Worm (Caenorhabditis elegans) whole organism, late embryonic: ENCODE results near the gene natb-1.
A peak's percentile ranks its signal among the peaks of the same experiment; 100 is the strongest.

Experiments
- C08G9.2 ChIP-seq: sonication (generic microtip); optimal IDR thresholded peaks from 2 replicates; lab custom pipeline; 2016; ENCODE audit warnings: mild to moderate bottlenecking, missing genetic modification characterization, moderate library complexity, missing compliant biosample characterization
- T23F11.4 ChIP-seq: fragments of 200-800 bp; sonication (Bioruptor generic); optimal IDR thresholded peaks from 2 replicates; lab custom pipeline; 2018; ENCODE audit warnings: mild to moderate bottlenecking, missing genetic modification characterization, missing compliant biosample characterization
- ceh-18 ChIP-seq: sonication (generic microtip); optimal IDR thresholded peaks from 2 replicates; lab custom pipeline; 2016; ENCODE audit warnings: missing genetic modification characterization, missing compliant biosample characterization
- ceh-19 ChIP-seq: fragments of 200-800 bp; sonication (Bioruptor generic); optimal IDR thresholded peaks from 2 replicates; lab custom pipeline; 2018; ENCODE audit warnings: mild to moderate bottlenecking, missing genetic modification characterization, missing compliant biosample characterization
- ceh-2 ChIP-seq: sonication (generic microtip); optimal IDR thresholded peaks from 2 replicates; lab custom pipeline; 2016; ENCODE audit warnings: missing genotype, missing genetic modification characterization, missing compliant biosample characterization
- ceh-31 ChIP-seq: sonication (generic microtip); optimal IDR thresholded peaks from 2 replicates; lab custom pipeline; 2016; ENCODE audit warnings: missing genetic modification characterization, missing compliant biosample characterization
- ceh-34 ChIP-seq: sonication (generic microtip); optimal IDR thresholded peaks from 2 replicates; lab custom pipeline; 2016; ENCODE audit warnings: mild to moderate bottlenecking, missing genetic modification characterization, missing compliant biosample characterization
- ceh-45 ChIP-seq: fragments of 200-800 bp; sonication (Bioruptor generic); IDR thresholded peaks from 2 replicates; pipeline ENCODE4 v1.3.6; 2022; ENCODE audit warnings: missing genetic modification reagents, missing genetic modification characterization, missing compliant biosample characterization
- dmd-4 ChIP-seq: sonication (generic microtip); optimal IDR thresholded peaks from 2 replicates; lab custom pipeline; 2016; ENCODE audit warnings: borderline replicate concordance, missing genetic modification characterization, missing compliant biosample characterization
- elt-2 ChIP-seq: sonication (generic microtip); optimal IDR thresholded peaks from 2 replicates; lab custom pipeline; 2016; ENCODE audit warnings: missing genetic modification reagents, missing genetic modification characterization, missing compliant biosample characterization
- fax-1 ChIP-seq: sonication (generic microtip); optimal IDR thresholded peaks from 2 replicates; lab custom pipeline; 2016; ENCODE audit warnings: missing genotype, missing genetic modification characterization, missing compliant biosample characterization
- fkh-10 ChIP-seq: fragments of 150-350 bp; optimal IDR thresholded peaks from 2 replicates; lab custom pipeline; 2014; ENCODE audit warnings: missing biosample characterization, missing genetic modification reagents, missing genetic modification characterization
- fkh-6 ChIP-seq: sonication (generic microtip); optimal IDR thresholded peaks from 2 replicates; lab custom pipeline; 2016; ENCODE audit warnings: missing genetic modification characterization, missing compliant biosample characterization
- gmeb-2 ChIP-seq: sonication (generic microtip); optimal IDR thresholded peaks from 2 replicates; lab custom pipeline; 2016; ENCODE audit warnings: missing genetic modification characterization, inconsistent platforms, missing compliant biosample characterization
- hlh-15 ChIP-seq: sonication (generic microtip); optimal IDR thresholded peaks from 2 replicates; lab custom pipeline; 2016; ENCODE audit warnings: missing genetic modification characterization, missing compliant biosample characterization
- hlh-30 ChIP-seq: sonication (generic microtip); optimal IDR thresholded peaks from 2 replicates; lab custom pipeline; 2017; ENCODE audit warnings: antibody characterized with exemption, missing genetic modification characterization, missing compliant biosample characterization; ENCODE audit not compliant: insufficient read depth
- hlh-6 ChIP-seq: sonication (generic microtip); optimal IDR thresholded peaks from 2 replicates; lab custom pipeline; 2016; ENCODE audit warnings: missing genotype, missing genetic modification characterization, missing compliant biosample characterization
- hlh-8 ChIP-seq: sonication (generic microtip); optimal IDR thresholded peaks from 2 replicates; lab custom pipeline; 2016; ENCODE audit warnings: missing genotype, missing genetic modification characterization, missing compliant biosample characterization
- lim-6 ChIP-seq: sonication (generic microtip); optimal IDR thresholded peaks from 2 replicates; lab custom pipeline; 2016; ENCODE audit warnings: missing genetic modification characterization, missing compliant biosample characterization
- lin-11 ChIP-seq: fragments of 200-800 bp; sonication (Bioruptor generic); optimal IDR thresholded peaks from 2 replicates; lab custom pipeline; 2018; ENCODE audit warnings: mild to moderate bottlenecking, missing genetic modification characterization, missing compliant biosample characterization
- madf-2 ChIP-seq: sonication (generic microtip); optimal IDR thresholded peaks from 2 replicates; lab custom pipeline; 2017; ENCODE audit warnings: missing genetic modification characterization, missing compliant biosample characterization
- mec-3 ChIP-seq: sonication (generic microtip); optimal IDR thresholded peaks from 2 replicates; lab custom pipeline; 2016; ENCODE audit warnings: borderline replicate concordance, missing genetic modification characterization, missing compliant biosample characterization
- nfya-1 ChIP-seq: sonication (generic microtip); optimal IDR thresholded peaks from 2 replicates; lab custom pipeline; 2017; ENCODE audit warnings: missing genetic modification characterization, mild to moderate bottlenecking, missing compliant biosample characterization, antibody characterized with exemption, moderate library complexity
- nhr-11 ChIP-seq: fragments of 150-350 bp; optimal IDR thresholded peaks from 2 replicates; lab custom pipeline; 2014; ENCODE audit warnings: missing biosample characterization, missing genetic modification characterization
- nhr-232 ChIP-seq: sonication (generic microtip); optimal IDR thresholded peaks from 2 replicates; lab custom pipeline; 2016; ENCODE audit warnings: missing genetic modification characterization, missing compliant biosample characterization
- npax-4 ChIP-seq: sonication (generic microtip); optimal IDR thresholded peaks from 2 replicates; lab custom pipeline; 2016; ENCODE audit warnings: missing genetic modification characterization, missing compliant biosample characterization
- odd-2 ChIP-seq: sonication (generic microtip); optimal IDR thresholded peaks from 2 replicates; lab custom pipeline; 2017; ENCODE audit warnings: antibody characterized with exemption, mild to moderate bottlenecking, missing genetic modification characterization, missing compliant biosample characterization
- pat-9 ChIP-seq: fragments of 200-800 bp; sonication (Bioruptor generic); optimal IDR thresholded peaks from 2 replicates; lab custom pipeline; 2018; ENCODE audit warnings: mild to moderate bottlenecking, missing genetic modification characterization, moderate library complexity, missing compliant biosample characterization
- pax-1 ChIP-seq: fragments of 150-350 bp; optimal IDR thresholded peaks from 2 replicates; lab custom pipeline; 2014; ENCODE audit warnings: missing biosample characterization, missing genetic modification characterization
- pqm-1 ChIP-seq: sonication (generic microtip); optimal IDR thresholded peaks from 2 replicates; lab custom pipeline; 2016; ENCODE audit warnings: missing genetic modification characterization, missing compliant biosample characterization
- pros-1 ChIP-seq: fragments of 150-350 bp; optimal IDR thresholded peaks from 2 replicates; lab custom pipeline; 2014; ENCODE audit warnings: missing biosample characterization, missing genetic modification reagents, missing genetic modification characterization
- ref-2 ChIP-seq: sonication (generic microtip); optimal IDR thresholded peaks from 2 replicates; lab custom pipeline; 2016; ENCODE audit warnings: missing genetic modification characterization, missing compliant biosample characterization
- sdc-2 ChIP-seq: sonication (generic microtip); optimal IDR thresholded peaks from 2 replicates; lab custom pipeline; 2016; ENCODE audit warnings: missing genotype, missing genetic modification characterization, missing compliant biosample characterization
- sox-4 ChIP-seq: sonication (generic microtip); optimal IDR thresholded peaks from 2 replicates; lab custom pipeline; 2017; ENCODE audit warnings: mild to moderate bottlenecking, missing genetic modification characterization, inconsistent platforms, missing compliant biosample characterization
- tbx-2 ChIP-seq: sonication (generic microtip); optimal IDR thresholded peaks from 2 replicates; lab custom pipeline; 2016; ENCODE audit warnings: missing genetic modification characterization, missing compliant biosample characterization
- tbx-7 ChIP-seq: sonication (generic microtip); optimal IDR thresholded peaks from 2 replicates; lab custom pipeline; 2016; ENCODE audit warnings: missing genotype, missing genetic modification characterization, missing compliant biosample characterization
- unc-3 ChIP-seq, 2 experiments: fragments of 200-800 bp in 1 of 2; sonication (Bioruptor generic) in 1 of 2; sonication (generic microtip) in 1 of 2; conservative IDR thresholded peaks in 1 of 2; optimal IDR thresholded peaks in 1 of 2; 2 replicates each; pipeline versions ENCODE4 v1.3.6 to Lab custom; 2016 to 2022; ENCODE audit warnings: missing compliant biosample characterization in 2 of 2, missing genetic modification characterization in 2 of 2, missing genetic modification reagents in 1 of 2
- unc-42 ChIP-seq: sonication (generic microtip); optimal IDR thresholded peaks from 2 replicates; lab custom pipeline; 2016; ENCODE audit warnings: missing genotype, missing genetic modification characterization, missing compliant biosample characterization

The natb-1 gene

ce11 chrV:7980370-7980987 lies 2.8 kb downstream of the natb-1 start:
- no peak for TF ChIP-seq pax-1 (tag; lab: Kevin White, UChicago)
- TF ChIP-seq ceh-45 (GFP tag; lab: Robert Waterston, UW), result no peak
- peak; percentile 62 for TF ChIP-seq unc-42 (tag; lab: Kevin White, UChicago)

- TF ChIP-seq pros-1 (tag; lab: Kevin White, UChicago) (no peak), nfya-1 (tag; lab: Kevin White, UChicago) (peak; percentile 48), sdc-2 (tag; lab: Kevin White, UChicago) (peak; percentile 15), ref-2 (tag; lab: Kevin White, UChicago) (peak; percentile 69), ceh-2 (peak; percentile 15), ceh-18 (peak; percentile 11), fkh-10 (GFP tag; lab: Kevin White, UChicago) (no peak), fkh-6 (tag; lab: Kevin White, UChicago) (no peak), ceh-31 (tag; lab: Kevin White, UChicago) (peak; percentile 39), tbx-2 (peak; percentile 37), unc-3 (GFP tag; conservative IDR thresholded peaks at IDR 0.05; lab: Robert Waterston, UW) (no peak), unc-3 (tag; optimal IDR thresholded peaks at IDR 0.05; lab: Kevin White, UChicago) (no peak), hlh-8 (no peak), hlh-6 (tag; lab: Kevin White, UChicago) (peak; percentile 28), ceh-34 (tag; lab: Kevin White, UChicago) (peak; percentile 14), elt-2 (tag; lab: Kevin White, UChicago) (peak; percentile 12), lin-11 (tag; lab: Kevin White, UChicago) (no peak), T23F11.4 (peak; percentile 52), madf-2 (peak; percentile 26), pqm-1 (tag; lab: Kevin White, UChicago) (no peak)
Observed at ce11 chrV:7978798-7979197, 4.4 kb downstream of the natb-1 start.

- TF ChIP-seq gmeb-2 (tag; lab: Kevin White, UChicago), result no peak
- no peak for TF ChIP-seq tbx-7 (tag; lab: Kevin White, UChicago)
- peak; percentile 1 for TF ChIP-seq pqm-1 (tag; lab: Kevin White, UChicago)
- TF ChIP-seq hlh-15, result no peak
- no peak for TF ChIP-seq sox-4 (tag; lab: Kevin White, UChicago)
- peak; percentile 56 for TF ChIP-seq elt-2 (tag; lab: Kevin White, UChicago)
- no peak for TF ChIP-seq odd-2 (tag; lab: Kevin White, UChicago)
- TF ChIP-seq nhr-232, result no peak
- no peak for TF ChIP-seq ceh-18
- TF ChIP-seq ceh-19, result no peak
- no peak for TF ChIP-seq C08G9.2
- TF ChIP-seq lim-6 (tag; lab: Kevin White, UChicago), result no peak
- no peak for TF ChIP-seq fax-1 (tag; lab: Kevin White, UChicago)
- no peak for TF ChIP-seq nhr-11 (tag; lab: Kevin White, UChicago)
- no peak for TF ChIP-seq ceh-2
- no peak for TF ChIP-seq mec-3 (tag; lab: Kevin White, UChicago)
- peak; percentile 20 for TF ChIP-seq unc-42 (tag; lab: Kevin White, UChicago)
- no peak for TF ChIP-seq ceh-34 (tag; lab: Kevin White, UChicago)
- no peak for TF ChIP-seq hlh-30 (tag; lab: Kevin White, UChicago)
- no peak for TF ChIP-seq pat-9 (tag; lab: Kevin White, UChicago)
- no peak for TF ChIP-seq npax-4
- no peak for TF ChIP-seq hlh-6 (tag; lab: Kevin White, UChicago)
- TF ChIP-seq pros-1 (tag; lab: Kevin White, UChicago), result no peak
- TF ChIP-seq dmd-4 (tag; lab: Kevin White, UChicago), result peak; percentile 26
Observed at ce11 chrV:7977701-7978461, 5.3 kb downstream of the natb-1 start, which contains the start of gene let-413. let-413 (minus strand) TSS chrV:7977776.
